Fruit fly (Drosophila melanogaster) whole organism, embryonic: ENCODE results near the gene Pak.

Experiments
- B-H1 ChIP-seq: fragments of 200-800 bp; sonication (Bioruptor generic); IDR thresholded peaks from 3 replicates; pipeline ENCODE4 v1.3.6; 2022; ENCODE audit warnings: missing biosample characterization, missing genetic modification characterization
- C15 ChIP-seq: fragments of 200-800 bp; sonication (Bioruptor generic); IDR thresholded peaks from 3 replicates; pipeline ENCODE4 v1.3.6; 2022; ENCODE audit warnings: missing biosample characterization, missing genetic modification characterization
- CG12744 ChIP-seq: fragments of 200-800 bp; sonication (Bioruptor generic); optimal IDR thresholded peaks from 2 replicates; lab custom pipeline; 2016; ENCODE audit warnings: missing biosample characterization, missing genetic modification characterization
- CG15514 ChIP-seq: fragments of 200-800 bp; sonication (Bioruptor generic); optimal IDR thresholded peaks from 3 replicates; lab custom pipeline; 2017; ENCODE audit warnings: missing biosample characterization, missing genetic modification characterization, mild to moderate bottlenecking, moderate library complexity, missing genetic modification reagents
- CG17359 ChIP-seq: fragments of 200-800 bp; sonication (Bioruptor generic); optimal IDR thresholded peaks from 3 replicates; lab custom pipeline; 2018; ENCODE audit warnings: missing biosample characterization, mild to moderate bottlenecking, missing genetic modification characterization, moderate library complexity
- CG18262 ChIP-seq: fragments of 200-800 bp; optimal IDR thresholded peaks from 3 replicates; lab custom pipeline; 2019; ENCODE audit warnings: missing biosample characterization, mild to moderate bottlenecking, missing genetic modification characterization, moderate library complexity
- CG30020 ChIP-seq: fragments of 200-800 bp; optimal IDR thresholded peaks from 2 replicates; lab custom pipeline; 2019; ENCODE audit warnings: missing biosample characterization, mild to moderate bottlenecking, missing genetic modification characterization, moderate library complexity
- CG34224 ChIP-seq: fragments of 200-800 bp; sonication (Bioruptor generic); IDR thresholded peaks from 3 replicates; pipeline ENCODE4 v1.3.6; 2022; ENCODE audit warnings: missing biosample characterization, missing genetic modification characterization; ENCODE audit not compliant: partially characterized antibody
- CG3847 ChIP-seq: fragments of 200-800 bp; sonication (Bioruptor generic); IDR thresholded peaks from 2 replicates; pipeline ENCODE4 v1.3.6; 2022; ENCODE audit warnings: missing biosample characterization, missing genetic modification characterization
- CG4617 ChIP-seq: fragments of 200-800 bp; sonication (Bioruptor generic); optimal IDR thresholded peaks from 3 replicates; lab custom pipeline; 2016; ENCODE audit warnings: missing biosample characterization, missing genetic modification characterization, borderline replicate concordance
- CG4854 ChIP-seq: fragments of 200-800 bp; sonication (Bioruptor generic); optimal IDR thresholded peaks from 2 replicates; lab custom pipeline; 2016; ENCODE audit warnings: missing biosample characterization, missing genetic modification characterization, inconsistent platforms
- CG5245 ChIP-seq: fragments of 200-800 bp; sonication (Bioruptor generic); optimal IDR thresholded peaks from 3 replicates; lab custom pipeline; 2016; ENCODE audit warnings: missing biosample characterization, missing genetic modification characterization
- CG6683 ChIP-seq: fragments of 200-800 bp; sonication (Bioruptor generic); optimal IDR thresholded peaks from 2 replicates; lab custom pipeline; 2017; ENCODE audit warnings: missing biosample characterization, mild to moderate bottlenecking, missing genetic modification characterization, missing genetic modification reagents
- CG9932 ChIP-seq: fragments of 200-800 bp; sonication (Bioruptor generic); IDR thresholded peaks from 2 replicates; pipeline ENCODE4 v1.3.6; 2022; ENCODE audit warnings: missing biosample characterization, missing genetic modification characterization
- Elba2 ChIP-seq: fragments of 200-800 bp; sonication (Bioruptor generic); optimal IDR thresholded peaks from 3 replicates; lab custom pipeline; 2016; ENCODE audit warnings: missing biosample characterization, missing genetic modification characterization
- H15 ChIP-seq: fragments of 200-800 bp; sonication (Bioruptor generic); IDR thresholded peaks from 3 replicates; pipeline ENCODE4 v1.3.6; 2022; ENCODE audit warnings: missing biosample characterization, missing genetic modification characterization
- HLH3B ChIP-seq: fragments of 200-800 bp; sonication (Bioruptor generic); IDR thresholded peaks from 2 replicates; pipeline ENCODE4 v1.3.6; 2022; ENCODE audit warnings: missing biosample characterization, missing genetic modification characterization
- HmgZ ChIP-seq: fragments of 200-800 bp; sonication (Bioruptor generic); optimal IDR thresholded peaks from 2 replicates; lab custom pipeline; 2018; ENCODE audit warnings: missing biosample characterization, mild to moderate bottlenecking, missing genetic modification characterization
- Hr3 ChIP-seq: fragments of 200-800 bp; sonication (Bioruptor generic); optimal IDR thresholded peaks from 3 replicates; lab custom pipeline; 2016; ENCODE audit warnings: missing biosample characterization, missing genetic modification characterization
- Hr39 ChIP-seq: fragments of >200 bp; optimal IDR thresholded peaks from 2 replicates; lab custom pipeline; 2017
- MBD-R2 ChIP-seq: fragments of 200-800 bp; sonication (Bioruptor generic); IDR thresholded peaks from 2 replicates; pipeline ENCODE4 v1.3.6; 2022; ENCODE audit warnings: missing biosample characterization, missing genetic modification characterization
- Med ChIP-seq: fragments of 200-800 bp; sonication (Bioruptor generic); peaks from one replicate; lab custom pipeline; 2016; ENCODE audit warnings: missing biosample characterization, missing genetic modification characterization, mild to moderate bottlenecking, inconsistent platforms, moderate library complexity
- NFAT ChIP-seq: fragments of 200-800 bp; sonication (Bioruptor generic); IDR thresholded peaks from 2 replicates; pipeline ENCODE4 v1.3.6; 2022; ENCODE audit warnings: missing biosample characterization, missing genetic modification characterization
- NK7.1 ChIP-seq: fragments of 200-800 bp; sonication (Bioruptor generic); optimal IDR thresholded peaks from 3 replicates; lab custom pipeline; 2016; ENCODE audit warnings: missing biosample characterization, missing genetic modification characterization
- Oli ChIP-seq: fragments of 200-800 bp; sonication (Bioruptor generic); optimal IDR thresholded peaks from 2 replicates; lab custom pipeline; 2018; ENCODE audit warnings: missing biosample characterization, mild to moderate bottlenecking, missing genetic modification characterization, moderate library complexity
- Rx ChIP-seq: fragments of 200-800 bp; sonication (Bioruptor generic); IDR thresholded peaks from 2 replicates; pipeline ENCODE4 v1.3.6; 2022; ENCODE audit warnings: missing biosample characterization, missing genetic modification characterization
- Sin3A ChIP-seq: fragments of >200 bp; optimal IDR thresholded peaks from 2 replicates; lab custom pipeline; 2018
- Sox100B ChIP-seq: fragments of 200-800 bp; sonication (Bioruptor generic); optimal IDR thresholded peaks from 3 replicates; lab custom pipeline; 2018; ENCODE audit warnings: missing biosample characterization, mild to moderate bottlenecking, missing genetic modification characterization
- TFAM ChIP-seq: fragments of 200-800 bp; sonication (Bioruptor generic); optimal IDR thresholded peaks from 2 replicates; lab custom pipeline; 2017; ENCODE audit warnings: missing biosample characterization, missing genetic modification characterization, inconsistent platforms
- ab ChIP-seq: fragments of 200-800 bp; sonication (Bioruptor generic); optimal IDR thresholded peaks from 2 replicates; lab custom pipeline; 2016; ENCODE audit warnings: missing biosample characterization, missing genetic modification characterization
- ac ChIP-seq: fragments of 200-800 bp; sonication (Bioruptor generic); optimal IDR thresholded peaks from 3 replicates; lab custom pipeline; 2017; ENCODE audit warnings: missing biosample characterization, mild to moderate bottlenecking, missing genetic modification characterization
- ash1 ChIP-seq: fragments of 200-800 bp; sonication (Bioruptor generic); optimal IDR thresholded peaks from 2 replicates; lab custom pipeline; 2018; ENCODE audit warnings: missing biosample characterization, mild to moderate bottlenecking, missing genetic modification characterization
- cato ChIP-seq: fragments of 200-800 bp; sonication (Bioruptor generic); optimal IDR thresholded peaks from 2 replicates; lab custom pipeline; 2016; ENCODE audit warnings: missing biosample characterization, missing genetic modification characterization, borderline replicate concordance
- chif ChIP-seq, 2 experiments: fragments of 200-800 bp; sonication (Bioruptor generic); optimal IDR thresholded peaks; 3 replicates each; lab custom pipeline; 2016; ENCODE audit warnings: missing biosample characterization in 2 of 2, missing genetic modification characterization in 2 of 2
- crol ChIP-seq: fragments of 200-800 bp; sonication (Bioruptor generic); IDR thresholded peaks from 2 replicates; pipeline ENCODE4 v1.3.6; 2022; ENCODE audit warnings: missing biosample characterization, missing genetic modification characterization
- crp ChIP-seq, 2 experiments: fragments of 200-800 bp; sonication (Bioruptor generic); optimal IDR thresholded peaks; 2 replicates in 1 of 2; 3 replicates in 1 of 2; lab custom pipeline; 2017; ENCODE audit warnings: missing biosample characterization in 2 of 2, missing genetic modification characterization in 2 of 2, mild to moderate bottlenecking in 1 of 2, moderate library complexity in 1 of 2
- dimm ChIP-seq: fragments of 200-800 bp; sonication (Bioruptor generic); IDR thresholded peaks from 2 replicates; pipeline ENCODE4 v1.3.6; 2022; ENCODE audit warnings: missing biosample characterization, missing genetic modification characterization
- ewg ChIP-seq: fragments of 200-800 bp; sonication (Bioruptor generic); optimal IDR thresholded peaks from 3 replicates; lab custom pipeline; 2017; ENCODE audit warnings: mild to moderate bottlenecking, missing biosample characterization, missing genetic modification reagents, missing genetic modification characterization
- hbn ChIP-seq: fragments of 200-800 bp; sonication (Bioruptor generic); IDR thresholded peaks from 2 replicates; pipeline ENCODE4 v1.3.6; 2022; ENCODE audit warnings: missing biosample characterization, missing genetic modification characterization; ENCODE audit not compliant: partially characterized antibody
- klu ChIP-seq: fragments of 200-800 bp; sonication (Bioruptor generic); IDR thresholded peaks from 2 replicates; pipeline ENCODE4 v1.3.6; 2022; ENCODE audit warnings: missing biosample characterization, missing genetic modification characterization
- kni ChIP-seq: fragments of 200-800 bp; sonication (Bioruptor generic); optimal IDR thresholded peaks from 3 replicates; lab custom pipeline; 2017; ENCODE audit warnings: mild to moderate bottlenecking, missing biosample characterization, missing genetic modification reagents, missing genetic modification characterization
- lola ChIP-seq, 3 experiments: fragments of >200 bp in 2 of 3; fragments of 200-800 bp in 1 of 3; sonication (Bioruptor generic) in 1 of 3; optimal IDR thresholded peaks; 2 replicates each; lab custom pipeline; 2017 to 2019; ENCODE audit warnings: missing biosample characterization in 3 of 3, missing genetic modification characterization in 3 of 3, mild to moderate bottlenecking in 1 of 3, moderate library complexity in 1 of 3
- maf-S ChIP-seq: fragments of 200-800 bp; sonication (Bioruptor generic); optimal IDR thresholded peaks from 2 replicates; lab custom pipeline; 2016; ENCODE audit warnings: missing biosample characterization, missing genetic modification characterization
- nmo ChIP-seq: fragments of 200-800 bp; sonication (Bioruptor generic); optimal IDR thresholded peaks from 2 replicates; lab custom pipeline; 2018; ENCODE audit warnings: missing biosample characterization, mild to moderate bottlenecking, missing genetic modification characterization, moderate library complexity
- nom ChIP-seq: fragments of 200-800 bp; sonication (Bioruptor generic); optimal IDR thresholded peaks from 2 replicates; lab custom pipeline; 2017; ENCODE audit warnings: missing biosample characterization, missing genetic modification characterization, mild to moderate bottlenecking, moderate library complexity, missing genetic modification reagents
- otp ChIP-seq: fragments of 200-800 bp; sonication (Bioruptor generic); IDR thresholded peaks from 3 replicates; pipeline ENCODE4, ENCODE4 v1.3.6; 2022; ENCODE audit warnings: missing biosample characterization, missing genetic modification characterization
- pros ChIP-seq: fragments of 200-800 bp; sonication (Bioruptor generic); optimal IDR thresholded peaks from 3 replicates; lab custom pipeline; 2019; ENCODE audit warnings: missing biosample characterization, mild to moderate bottlenecking, missing genetic modification characterization, moderate library complexity
- psq ChIP-seq: fragments of 200-800 bp; sonication (Bioruptor generic); optimal IDR thresholded peaks from 2 replicates; lab custom pipeline; 2017; ENCODE audit warnings: missing biosample characterization, missing genetic modification characterization
- scrt ChIP-seq: fragments of 200-800 bp; sonication (Bioruptor generic); optimal IDR thresholded peaks from 2 replicates; lab custom pipeline; 2018; ENCODE audit warnings: missing biosample characterization, mild to moderate bottlenecking, missing genetic modification characterization, moderate library complexity
- so ChIP-seq: fragments of 200-800 bp; sonication (Bioruptor generic); IDR thresholded peaks from 3 replicates; pipeline ENCODE4 v1.3.6; 2022; ENCODE audit warnings: missing biosample characterization, missing genetic modification characterization
- wek ChIP-seq: fragments of 200-800 bp; sonication (Bioruptor generic); optimal IDR thresholded peaks from 3 replicates; lab custom pipeline; 2018; ENCODE audit warnings: missing biosample characterization, mild to moderate bottlenecking, missing genetic modification characterization, moderate library complexity
- z ChIP-seq: fragments of 200-800 bp; sonication (Bioruptor generic); IDR thresholded peaks from 3 replicates; pipeline ENCODE4 v1.3.6; 2022; ENCODE audit warnings: missing biosample characterization, missing genetic modification characterization

Gene Pak

DNA sequence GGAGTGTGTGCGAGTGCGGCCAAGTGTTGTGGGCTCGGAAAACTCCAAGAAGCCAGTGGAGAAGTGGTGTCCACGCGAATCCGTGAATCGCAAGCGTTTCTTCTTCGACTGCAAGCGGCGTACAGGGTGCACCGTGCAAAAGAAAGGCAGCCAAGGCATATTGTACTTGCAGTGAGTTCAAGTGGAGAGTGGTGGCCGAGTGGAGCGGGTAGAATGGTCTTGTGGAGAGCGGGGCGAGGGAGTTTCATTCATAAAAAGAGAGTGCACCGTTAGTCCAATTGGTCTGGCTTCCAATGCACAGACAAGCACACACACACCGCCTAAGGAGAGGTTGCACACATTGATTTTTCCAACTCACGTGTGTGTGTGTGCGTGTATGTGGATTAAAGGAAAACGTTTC lies 485 bp downstream of the Pak start:
- TF ChIP-seq kni (GFP tag; lab: Kevin White, UChicago), result peak; percentile 21
- TF ChIP-seq chif (GFP tag; optimal IDR thresholded peaks at IDR 0.05; lab: Kevin White, UChicago), result no peak
- no peak for TF ChIP-seq Sox100B (GFP tag; lab: Kevin White, UChicago)
- TF ChIP-seq ac (GFP tag; lab: Kevin White, UChicago), result no peak
- no peak for TF ChIP-seq B-H1 (GFP tag; lab: Robert Waterston, UW)
- TF ChIP-seq CG9932 (GFP tag; lab: Robert Waterston, UW), result no peak
- TF ChIP-seq ab (GFP tag; lab: Kevin White, UChicago), result no peak
- TF ChIP-seq pros, result peak; percentile 79
- no peak for TF ChIP-seq NFAT
- peak; percentile 27 for TF ChIP-seq Med (GFP tag; lab: Kevin White, UChicago)
- TF ChIP-seq dimm (GFP tag; lab: Robert Waterston, UW), result no peak
- 0 out of 3 replicates have a peak, but pooled peaks have one; percentile 31 for TF ChIP-seq z (GFP tag; lab: Robert Waterston, UW)
- TF ChIP-seq ewg (GFP tag; lab: Kevin White, UChicago), result no peak
- TF ChIP-seq C15 (GFP tag; lab: Robert Waterston, UW), result no peak
- TF ChIP-seq NK7.1, result no peak
- TF ChIP-seq so (GFP tag; lab: Robert Waterston, UW), result peak; percentile 44; the same call in 1 of the 3 replicates
- TF ChIP-seq CG34224 (GFP tag; lab: Robert Waterston, UW), result no peak
- no peak for TF ChIP-seq CG5245 (GFP tag; lab: Kevin White, UChicago)
- TF ChIP-seq CG30020 (tag; lab: Kevin White, UChicago), result no peak
- no peak for TF ChIP-seq klu
- no peak for TF ChIP-seq CG6683 (GFP tag; lab: Kevin White, UChicago)
- TF ChIP-seq CG17359 (tag; lab: Kevin White, UChicago), result no peak
- no peak for TF ChIP-seq CG3847 (GFP tag; lab: Robert Waterston, UW)
- no peak for TF ChIP-seq cato
- TF ChIP-seq otp (GFP tag; lab: Robert Waterston, UW), result 0 out of 3 replicates have a peak, but pooled peaks have one; percentile 4
- no peak for TF ChIP-seq CG18262 (tag; lab: Kevin White, UChicago)
- no peak for TF ChIP-seq Sin3A (lab: Kevin White, UChicago)
- no peak for TF ChIP-seq Rx (GFP tag; lab: Robert Waterston, UW)
- no peak for TF ChIP-seq maf-S (GFP tag; lab: Kevin White, UChicago)
- peak; percentile 72 for TF ChIP-seq CG4617 (GFP tag; lab: Kevin White, UChicago)
- peak; percentile 61 for TF ChIP-seq crol (GFP tag; lab: Robert Waterston, UW)
- peak; percentile 13; the same call in 1 of the 2 replicates for TF ChIP-seq MBD-R2 (GFP tag; lab: Robert Waterston, UW)
- no peak for TF ChIP-seq lola (GFP tag; optimal IDR thresholded peaks at IDR 0.05; lab: Kevin White, UChicago)
- no peak for TF ChIP-seq Oli (tag; lab: Kevin White, UChicago)
- no peak for TF ChIP-seq TFAM (GFP tag; lab: Kevin White, UChicago)
- peak; percentile 35 for TF ChIP-seq nom (GFP tag; lab: Kevin White, UChicago)
- no peak for TF ChIP-seq crp (GFP tag; optimal IDR thresholded peaks at IDR 0.05; lab: Kevin White, UChicago)
- TF ChIP-seq psq, result no peak
- TF ChIP-seq CG15514 (GFP tag; lab: Kevin White, UChicago), result no peak
- no peak for TF ChIP-seq CG4854 (GFP tag; lab: Kevin White, UChicago)
- TF ChIP-seq wek (GFP tag; lab: Kevin White, UChicago), result no peak
- TF ChIP-seq HmgZ (tag; lab: Kevin White, UChicago), result no peak
- no peak for TF ChIP-seq Hr3
- TF ChIP-seq HLH3B (GFP tag; lab: Robert Waterston, UW), result no peak
- TF ChIP-seq scrt (GFP tag; lab: Kevin White, UChicago), result no peak
- TF ChIP-seq nmo (GFP tag; lab: Kevin White, UChicago), result no peak
- no peak for TF ChIP-seq hbn (GFP tag; lab: Robert Waterston, UW)
- TF ChIP-seq Hr39 (lab: Kevin White, UChicago), result no peak
- TF ChIP-seq ash1 (GFP tag; lab: Kevin White, UChicago), result no peak
- TF ChIP-seq H15 (GFP tag; lab: Robert Waterston, UW), result no peak
- peak; percentile 56 for TF ChIP-seq Elba2 (GFP tag; lab: Kevin White, UChicago)
- no peak for TF ChIP-seq CG12744 (GFP tag; lab: Kevin White, UChicago)
